Worm (Caenorhabditis elegans) whole organism, dauer: ENCODE results near the gene F41C6.7.

ENCODE experiments used
- unc-62 ChIP-seq: sonication (generic microtip); optimal IDR thresholded peaks from 2 replicates; lab custom pipeline; 2017; ENCODE audit warnings: missing biosample characterization, missing genetic modification reagents, missing genetic modification characterization

Gene F41C6.7

ce11 chrX:6885227-6885853 is at the start of gene F41C6.7:
TSS of gene F41C6.7 (minus strand) at chrX:6885277.
- no peak for TF ChIP-seq unc-62 (GFP tag; lab: Kevin White, UChicago)

- TF ChIP-seq unc-62 (GFP tag; lab: Kevin White, UChicago) = no peak
These were observed 49.4 kb upstream of the F41C6.7 start for ce11 chrX:6934453-6934852.

- no peak for TF ChIP-seq unc-62 (GFP tag; lab: Kevin White, UChicago)
These were observed 47.1 kb upstream of the F41C6.7 start, which contains the start of gene F14B8.6 for ce11 chrX:6932134-6932533. TSS of gene F14B8.6 (minus strand) at chrX:6932425.

- TF ChIP-seq unc-62 (GFP tag; lab: Kevin White, UChicago) = no peak
These were observed 43.5 kb upstream of the F41C6.7 start, which contains the start of gene F14B8.5 for ce11 chrX:6928578-6928977. TSS of gene F14B8.5 (minus strand) at chrX:6928704.

ce11 chrX:6926952-6927351 is 41.9 kb upstream of the F41C6.7 start:
- no peak for TF ChIP-seq unc-62 (GFP tag; lab: Kevin White, UChicago)

- no peak for TF ChIP-seq unc-62 (GFP tag; lab: Kevin White, UChicago)
These were observed 39.4 kb upstream of the F41C6.7 start, which contains the start of gene otpl-3 for ce11 chrX:6924461-6924860. TSS of gene otpl-3 (minus strand) at chrX:6924764.

- no peak for TF ChIP-seq unc-62 (GFP tag; lab: Kevin White, UChicago)
These were observed 35.1 kb upstream of the F41C6.7 start for ce11 chrX:6920132-6920531.

ce11 chrX:6916150-6916549 is 31.1 kb upstream of the F41C6.7 start:
- TF ChIP-seq unc-62 (GFP tag; lab: Kevin White, UChicago) = no peak

- no peak for TF ChIP-seq unc-62 (GFP tag; lab: Kevin White, UChicago)
These were observed 30.2 kb upstream of the F41C6.7 start for ce11 chrX:6915279-6915678.

- TF ChIP-seq unc-62 (GFP tag; lab: Kevin White, UChicago) = no peak
These were observed 28.9 kb upstream of the F41C6.7 start, which contains the start of gene nhx-4 for ce11 chrX:6913989-6914388. TSS of gene nhx-4 (plus strand) at chrX:6914289.

ce11 chrX:6905581-6905980 is 20.5 kb upstream of the F41C6.7 start:
- no peak for TF ChIP-seq unc-62 (GFP tag; lab: Kevin White, UChicago)

- no peak for TF ChIP-seq unc-62 (GFP tag; lab: Kevin White, UChicago)
These were observed 19.1 kb upstream of the F41C6.7 start, which contains the start of gene sid-5 for ce11 chrX:6904064-6904771. TSS of gene sid-5 (plus strand) at chrX:6904721.

ce11 chrX:6902958-6903357 is 17.9 kb upstream of the F41C6.7 start:
- no peak for TF ChIP-seq unc-62 (GFP tag; lab: Kevin White, UChicago)

- no peak for TF ChIP-seq unc-62 (GFP tag; lab: Kevin White, UChicago)
These were observed 16.0 kb upstream of the F41C6.7 start, which contains the start of gene pes-23 for ce11 chrX:6901078-6901477. TSS of gene pes-23 (plus strand) at chrX:6901378.

- no peak for TF ChIP-seq unc-62 (GFP tag; lab: Kevin White, UChicago)
These were observed 14.8 kb upstream of the F41C6.7 start, which contains the start of gene F14B8.4 for ce11 chrX:6899848-6900247. TSS of gene F14B8.4 (minus strand) at chrX:6899948.

- no peak for TF ChIP-seq unc-62 (GFP tag; lab: Kevin White, UChicago)
These were observed 9.0 kb upstream of the F41C6.7 start for ce11 chrX:6894104-6894503.
